Fruit fly (Drosophila melanogaster) ovary, adult (tissue): Measurements from ENCODE around the gene Unc50.

Source experiments
- CG17801 ChIP-seq: fragments of 200-800 bp; optimal IDR thresholded peaks from 2 replicates; lab custom pipeline; 2019; ENCODE audit warnings: missing biosample characterization, mild to moderate bottlenecking, missing genetic modification characterization, moderate library complexity; ENCODE audit not compliant: partially characterized antibody

Unc50 gene

dm6 chr3R:8667568-8667967, 8.8 kb downstream of the Unc50 start, which contains the start of gene CG8036:
Gene CG8036 (plus strand): TSS chr3R:8667868.
- TF ChIP-seq CG17801 (GFP tag; lab: Kevin White, UChicago), result no peak

dm6 chr3R:8664699-8665340, 11.6 kb downstream of the Unc50 start:
- no peak for TF ChIP-seq CG17801 (GFP tag; lab: Kevin White, UChicago)

- TF ChIP-seq CG17801 (GFP tag; lab: Kevin White, UChicago), result peak; percentile 43
Observed at dm6 chr3R:8663668-8664283, 12.6 kb downstream of the Unc50 start, which contains the start of gene CG8032. Gene CG8032 (plus strand): TSS chr3R:8664115.

- no peak for TF ChIP-seq CG17801 (GFP tag; lab: Kevin White, UChicago)
Observed at dm6 chr3R:8660661-8661060, 15.8 kb downstream of the Unc50 start, which contains the start of gene bel. Gene bel (minus strand): TSS chr3R:8660761.

dm6 chr3R:8659907-8660660, 16.3 kb downstream of the Unc50 start:
- TF ChIP-seq CG17801 (GFP tag; lab: Kevin White, UChicago), result peak; percentile 41

- peak; percentile 51 for TF ChIP-seq CG17801 (GFP tag; lab: Kevin White, UChicago)
Observed at dm6 chr3R:8659200-8659897, 17.1 kb downstream of the Unc50 start.

- no peak for TF ChIP-seq CG17801 (GFP tag; lab: Kevin White, UChicago)
Observed at dm6 chr3R:8658688-8659087, 17.7 kb downstream of the Unc50 start.

- no peak for TF ChIP-seq CG17801 (GFP tag; lab: Kevin White, UChicago)
Observed at dm6 chr3R:8654666-8655065, 21.7 kb downstream of the Unc50 start, which contains the start of gene CG42489. Gene CG42489 (minus strand): TSS chr3R:8654766.

dm6 chr3R:8654058-8654457, 22.4 kb downstream of the Unc50 start:
- TF ChIP-seq CG17801 (GFP tag; lab: Kevin White, UChicago), result no peak

dm6 chr3R:8652731-8653130, 23.7 kb downstream of the Unc50 start, which contains the start of the genes Sys1 and Dhod:
Gene Sys1 (plus strand): TSS chr3R:8652821.
Gene Dhod (minus strand): TSS chr3R:8652916.
- peak; percentile 79 for TF ChIP-seq CG17801 (GFP tag; lab: Kevin White, UChicago)

dm6 chr3R:8650741-8651140, 25.7 kb downstream of the Unc50 start, which contains the start of the genes Mkk4 and SLIRP2:
Gene Mkk4 (minus strand): TSS chr3R:8650796.
Gene SLIRP2 (plus strand): TSS chr3R:8651084.
- TF ChIP-seq CG17801 (GFP tag; lab: Kevin White, UChicago), result peak; percentile 99

dm6 chr3R:8645580-8646220, 30.7 kb downstream of the Unc50 start, which contains the start of gene Cyp313b1:
Gene Cyp313b1 (minus strand): TSS chr3R:8645650.
- TF ChIP-seq CG17801 (GFP tag; lab: Kevin White, UChicago), result no peak

- no peak for TF ChIP-seq CG17801 (GFP tag; lab: Kevin White, UChicago)
Observed at dm6 chr3R:8642376-8642966, 33.9 kb downstream of the Unc50 start.
